Fruit fly (Drosophila melanogaster) whole organism, embryonic: ENCODE measurements around the gene CG7227.

Experiments used
- Bdp1 ChIP-seq: fragments of 200-800 bp; sonication (Bioruptor generic); optimal IDR thresholded peaks from 3 replicates; lab custom pipeline; 2016; ENCODE audit warnings: missing biosample characterization, missing genetic modification characterization
- Bgb ChIP-seq: fragments of 200-800 bp; sonication (Bioruptor generic); IDR thresholded peaks from 2 replicates; pipeline ENCODE4 v1.3.6; 2022; ENCODE audit warnings: missing biosample characterization, missing genetic modification characterization; ENCODE audit not compliant: partially characterized antibody
- Blimp-1 ChIP-seq: fragments of 200-800 bp; sonication (Bioruptor generic); optimal IDR thresholded peaks from 3 replicates; lab custom pipeline; 2018; ENCODE audit warnings: missing biosample characterization, missing genetic modification characterization, mild to moderate bottlenecking, moderate library complexity, missing genetic modification reagents
- CG10979 ChIP-seq: fragments of 200-800 bp; sonication (Bioruptor generic); optimal IDR thresholded peaks from 2 replicates; lab custom pipeline; 2018; ENCODE audit warnings: missing biosample characterization, mild to moderate bottlenecking, missing genetic modification characterization, moderate library complexity
- CG17361 ChIP-seq: fragments of 200-800 bp; sonication (Bioruptor generic); IDR thresholded peaks from 3 replicates; pipeline ENCODE4 v1.3.6; 2022; ENCODE audit warnings: missing biosample characterization, missing genetic modification characterization
- CG17568 ChIP-seq: fragments of 200-800 bp; sonication (Bioruptor generic); optimal IDR thresholded peaks from 2 replicates; lab custom pipeline; 2018; ENCODE audit warnings: missing biosample characterization, mild to moderate bottlenecking, missing genetic modification characterization, moderate library complexity
- CG17612 ChIP-seq: fragments of 200-800 bp; sonication (Bioruptor generic); IDR thresholded peaks from 2 replicates; pipeline ENCODE4 v1.3.6; 2022; ENCODE audit warnings: missing biosample characterization, missing genetic modification characterization
- CG2678 ChIP-seq: fragments of 200-800 bp; sonication (Bioruptor generic); optimal IDR thresholded peaks from 3 replicates; lab custom pipeline; 2019; ENCODE audit warnings: missing biosample characterization, mild to moderate bottlenecking, missing genetic modification characterization, moderate library complexity
- CG31441 ChIP-seq: fragments of 200-800 bp; sonication (Bioruptor generic); IDR thresholded peaks from 2 replicates; pipeline ENCODE4 v1.3.6; 2022; ENCODE audit warnings: missing biosample characterization, missing genetic modification characterization
- CG3847 ChIP-seq: fragments of 200-800 bp; sonication (Bioruptor generic); IDR thresholded peaks from 2 replicates; pipeline ENCODE4 v1.3.6; 2022; ENCODE audit warnings: missing biosample characterization, missing genetic modification characterization
- CG5245 ChIP-seq: fragments of 200-800 bp; sonication (Bioruptor generic); optimal IDR thresholded peaks from 3 replicates; lab custom pipeline; 2016; ENCODE audit warnings: missing biosample characterization, missing genetic modification characterization
- CG6175 ChIP-seq: fragments of 200-800 bp; sonication (Bioruptor generic); IDR thresholded peaks from 3 replicates; pipeline ENCODE4 v1.3.6; 2022; ENCODE audit warnings: missing biosample characterization, missing genetic modification characterization
- CG7556 ChIP-seq: fragments of 200-800 bp; sonication (Bioruptor generic); optimal IDR thresholded peaks from 2 replicates; lab custom pipeline; 2017; ENCODE audit warnings: missing biosample characterization, mild to moderate bottlenecking, missing genetic modification characterization
- CG8290 ChIP-seq, 3 experiments: fragments of 200-800 bp; sonication (Bioruptor generic); optimal IDR thresholded peaks; 2 replicates each; lab custom pipeline; 2016 to 2019; ENCODE audit warnings: missing biosample characterization in 3 of 3, missing genetic modification characterization in 3 of 3, mild to moderate bottlenecking in 2 of 3, moderate library complexity in 1 of 3
- CG8388 ChIP-seq: fragments of 200-800 bp; sonication (Bioruptor generic); optimal IDR thresholded peaks from 2 replicates; lab custom pipeline; 2019; ENCODE audit warnings: missing biosample characterization, mild to moderate bottlenecking, missing genetic modification characterization, moderate library complexity
- CG8924 ChIP-seq: fragments of 200-800 bp; optimal IDR thresholded peaks from 3 replicates; lab custom pipeline; 2019; ENCODE audit warnings: missing biosample characterization, mild to moderate bottlenecking, missing genetic modification characterization, moderate library complexity
- CG9876 ChIP-seq: fragments of 200-800 bp; sonication (Bioruptor generic); optimal IDR thresholded peaks from 2 replicates; lab custom pipeline; 2016; ENCODE audit warnings: missing biosample characterization, missing genetic modification characterization
- Deaf1 ChIP-seq: fragments of 200-800 bp; optimal IDR thresholded peaks from 3 replicates; lab custom pipeline; 2019; ENCODE audit warnings: missing biosample characterization, mild to moderate bottlenecking, missing genetic modification characterization, moderate library complexity
- Drgx ChIP-seq: fragments of 200-800 bp; sonication (Bioruptor generic); IDR thresholded peaks from 2 replicates; pipeline ENCODE4 v1.3.6; 2022; ENCODE audit warnings: missing biosample characterization, missing genetic modification characterization
- HLH4C ChIP-seq: fragments of 200-800 bp; sonication (Bioruptor generic); IDR thresholded peaks from 3 replicates; pipeline ENCODE4 v1.3.6; 2022; ENCODE audit warnings: missing biosample characterization, missing genetic modification characterization; ENCODE audit not compliant: partially characterized antibody
- Side ChIP-seq: fragments of 200-800 bp; sonication (Bioruptor generic); optimal IDR thresholded peaks from 2 replicates; lab custom pipeline; 2016; ENCODE audit warnings: missing biosample characterization, missing genetic modification characterization
- Sox100B ChIP-seq: fragments of 200-800 bp; sonication (Bioruptor generic); optimal IDR thresholded peaks from 3 replicates; lab custom pipeline; 2018; ENCODE audit warnings: missing biosample characterization, mild to moderate bottlenecking, missing genetic modification characterization
- Ssrp ChIP-seq: fragments of 200-800 bp; sonication (Bioruptor generic); optimal IDR thresholded peaks from 2 replicates; lab custom pipeline; 2018; ENCODE audit warnings: missing biosample characterization, mild to moderate bottlenecking, missing genetic modification characterization, moderate library complexity
- abd-A ChIP-seq: fragments of 200-800 bp; sonication (Bioruptor generic); optimal IDR thresholded peaks from 3 replicates; lab custom pipeline; 2019; ENCODE audit warnings: missing biosample characterization, mild to moderate bottlenecking, missing genetic modification characterization, moderate library complexity
- bsh ChIP-seq, 2 experiments: fragments of 200-800 bp; sonication (Bioruptor generic); optimal IDR thresholded peaks; 2 replicates each; lab custom pipeline; 2017 to 2018; ENCODE audit warnings: mild to moderate bottlenecking in 2 of 2, missing biosample characterization in 2 of 2, missing genetic modification characterization in 2 of 2, moderate library complexity in 1 of 2
- croc ChIP-seq: fragments of 200-800 bp; sonication (Bioruptor generic); conservative IDR thresholded peaks from 3 replicates; pipeline ENCODE4 v1.3.6; 2022; ENCODE audit warnings: missing biosample characterization, missing genetic modification characterization
- crol ChIP-seq: fragments of 200-800 bp; sonication (Bioruptor generic); IDR thresholded peaks from 2 replicates; pipeline ENCODE4 v1.3.6; 2022; ENCODE audit warnings: missing biosample characterization, missing genetic modification characterization
- ems ChIP-seq: fragments of 200-800 bp; sonication (Bioruptor generic); optimal IDR thresholded peaks from 3 replicates; lab custom pipeline; 2016; ENCODE audit warnings: missing biosample characterization, missing genetic modification characterization
- exex ChIP-seq: fragments of 200-800 bp; sonication (Bioruptor generic); optimal IDR thresholded peaks from 4 replicates; lab custom pipeline; 2018; ENCODE audit warnings: missing biosample characterization, mild to moderate bottlenecking, missing genetic modification characterization, moderate library complexity
- fd96Cb ChIP-seq: fragments of 200-800 bp; sonication (Bioruptor generic); optimal IDR thresholded peaks from 2 replicates; lab custom pipeline; 2018; ENCODE audit warnings: missing biosample characterization, mild to moderate bottlenecking, missing genetic modification characterization, moderate library complexity
- ftz-f1 ChIP-seq: fragments of 200-800 bp; sonication (Bioruptor generic); optimal IDR thresholded peaks from 2 replicates; lab custom pipeline; 2016; ENCODE audit warnings: missing biosample characterization, missing genetic modification characterization
- gro ChIP-seq: fragments of 200-800 bp; sonication (Bioruptor generic); optimal IDR thresholded peaks from 2 replicates; lab custom pipeline; 2016; ENCODE audit warnings: missing biosample characterization, missing genetic modification characterization
- hbn ChIP-seq: fragments of 200-800 bp; sonication (Bioruptor generic); IDR thresholded peaks from 2 replicates; pipeline ENCODE4 v1.3.6; 2022; ENCODE audit warnings: missing biosample characterization, missing genetic modification characterization; ENCODE audit not compliant: partially characterized antibody
- hkb ChIP-seq, 2 experiments: fragments of 200-800 bp in 1 of 2; fragments of >200 bp in 1 of 2; sonication (Bioruptor generic) in 1 of 2; IDR thresholded peaks in 1 of 2; optimal IDR thresholded peaks in 1 of 2; 2 replicates each; pipeline versions ENCODE4 v1.3.6 to Lab custom; 2017 to 2022; ENCODE audit warnings: missing biosample characterization in 1 of 2, missing genetic modification characterization in 1 of 2
- nerfin-2 ChIP-seq: fragments of 200-800 bp; sonication (Bioruptor generic); IDR thresholded peaks from 2 replicates; pipeline ENCODE4 v1.3.6; 2022; ENCODE audit warnings: missing biosample characterization, missing genetic modification characterization; ENCODE audit not compliant: partially characterized antibody
- pnt ChIP-seq: fragments of 200-800 bp; sonication (Bioruptor generic); optimal IDR thresholded peaks from 3 replicates; lab custom pipeline; 2016; ENCODE audit warnings: missing biosample characterization, missing genetic modification characterization
- salm ChIP-seq: fragments of 200-800 bp; sonication (Bioruptor generic); optimal IDR thresholded peaks from 2 replicates; lab custom pipeline; 2018; ENCODE audit warnings: missing biosample characterization, mild to moderate bottlenecking, missing genetic modification characterization
- sd ChIP-seq: fragments of 200-800 bp; sonication (Bioruptor generic); optimal IDR thresholded peaks from 3 replicates; lab custom pipeline; 2018; ENCODE audit warnings: missing biosample characterization, mild to moderate bottlenecking, missing genetic modification characterization, moderate library complexity
- ssp ChIP-seq: fragments of 200-800 bp; sonication (Bioruptor generic); IDR thresholded peaks from 2 replicates; pipeline ENCODE4 v1.3.6; 2022; ENCODE audit warnings: missing biosample characterization, missing genetic modification characterization
- sug ChIP-seq: fragments of 200-800 bp; optimal IDR thresholded peaks from 2 replicates; lab custom pipeline; 2019; ENCODE audit warnings: missing biosample characterization, mild to moderate bottlenecking, missing genetic modification characterization, moderate library complexity
- trem ChIP-seq: fragments of 200-800 bp; optimal IDR thresholded peaks from 3 replicates; lab custom pipeline; 2019; ENCODE audit warnings: missing biosample characterization, mild to moderate bottlenecking, missing genetic modification characterization, moderate library complexity
- vvl ChIP-seq: fragments of 200-800 bp; sonication (Bioruptor generic); IDR thresholded peaks from 2 replicates; pipeline ENCODE4 v1.3.6; 2022; ENCODE audit warnings: missing biosample characterization, missing genetic modification characterization

CG7227 gene

dm6 chr2L:7973470-7974207 is 24.3 kb downstream of the CG7227 start (continued):
- TF ChIP-seq CG3847 (no peak), sd (peak; percentile 51), ssp (GFP tag; lab: Robert Waterston, UW) (no peak), sug (peak; percentile 5), CG8924 (tag; lab: Kevin White, UChicago) (no peak), Deaf1 (tag; lab: Kevin White, UChicago) (peak; percentile 30), ftz-f1 (GFP tag; lab: Kevin White, UChicago) (no peak), Side (no peak), CG8290 (GFP tag; optimal IDR thresholded peaks at IDR 0.05; lab: Kevin White, UChicago) (no peak), CG8290 (tag; optimal IDR thresholded peaks at IDR 0.05; lab: Kevin White, UChicago) (peak in 1 of 2 experiments; percentile 26), nerfin-2 (GFP tag; lab: Robert Waterston, UW) (0 out of 2 replicates have a peak, but pooled peaks have one; percentile 24), CG6175 (GFP tag; lab: Robert Waterston, UW) (0 out of 3 replicates have a peak, but pooled peaks have one; percentile 47)

dm6 chr2L:7971423-7971822 is 26.5 kb downstream of the CG7227 start:
- TF ChIP-seq Drgx (GFP tag; lab: Robert Waterston, UW) (peak; percentile 49), bsh (GFP tag; optimal IDR thresholded peaks at IDR 0.05; lab: Kevin White, UChicago) (peak in 1 of 2 experiments; percentile 47), salm (tag; lab: Kevin White, UChicago) (no peak)

dm6 chr2L:7970001-7970400 is 27.9 kb downstream of the CG7227 start:
- TF ChIP-seq hbn (GFP tag; lab: Robert Waterston, UW) (no peak), trem (tag; lab: Kevin White, UChicago) (no peak), exex (peak; percentile 15), Ssrp (tag; lab: Kevin White, UChicago) (no peak), pnt (GFP tag; lab: Kevin White, UChicago) (no peak), ems (GFP tag; lab: Kevin White, UChicago) (no peak), sug (peak; percentile 45)

- TF ChIP-seq CG17612, result 0 out of 2 replicates have a peak, but pooled peaks have one; percentile 7
- no peak for TF ChIP-seq vvl (GFP tag; lab: Robert Waterston, UW)
- TF ChIP-seq crol, result peak; percentile 51
Measured at dm6 chr2L:7969329-7969728, 28.6 kb downstream of the CG7227 start.

dm6 chr2L:7968054-7968453 is 29.9 kb downstream of the CG7227 start:
- no peak for TF ChIP-seq CG8388 (GFP tag; lab: Kevin White, UChicago)
- no peak for TF ChIP-seq HLH4C (GFP tag; lab: Robert Waterston, UW)
- TF ChIP-seq Sox100B, result peak; percentile 5
- no peak for TF ChIP-seq Bgb (GFP tag; lab: Robert Waterston, UW)
- TF ChIP-seq gro (GFP tag; lab: Kevin White, UChicago), result no peak
- TF ChIP-seq CG9876, result no peak
- TF ChIP-seq CG17568, result no peak
- TF ChIP-seq CG10979, result peak; percentile 5
- no peak for TF ChIP-seq Bdp1 (GFP tag; lab: Kevin White, UChicago)
- TF ChIP-seq CG31441 (GFP tag; lab: Robert Waterston, UW), result peak; percentile 21; the same call in 1 of the 2 replicates
- peak; percentile 11 for TF ChIP-seq CG7556 (GFP tag; lab: Kevin White, UChicago)
- TF ChIP-seq CG2678, result peak; percentile 45
- no peak for TF ChIP-seq fd96Cb
- no peak for TF ChIP-seq CG5245 (GFP tag; lab: Kevin White, UChicago)
- TF ChIP-seq abd-A (tag; lab: Kevin White, UChicago), result no peak
- no peak for TF ChIP-seq sd
- TF ChIP-seq croc (GFP tag; lab: Robert Waterston, UW), result no peak
- TF ChIP-seq CG17361 (GFP tag; lab: Robert Waterston, UW), result peak; percentile 46; the same call in 2 of the 3 replicates
- peak; percentile 20 for TF ChIP-seq Blimp-1 (GFP tag; lab: Kevin White, UChicago)
- no peak for TF ChIP-seq hkb (optimal IDR thresholded peaks at IDR 0.05; lab: Kevin White, UChicago)
- no peak for TF ChIP-seq hkb (GFP tag; IDR thresholded peaks at IDR 0.05; lab: Robert Waterston, UW)
